Worm (Caenorhabditis elegans) whole organism, L1 larva: ENCODE results near the gene T14G11.1.

Experiments
- Y116A8C.19 ChIP-seq: sonication (generic microtip); optimal IDR thresholded peaks from 2 replicates; lab custom pipeline; 2016; ENCODE audit warnings: missing compliant biosample characterization, missing genetic modification characterization, borderline replicate concordance
- aha-1 ChIP-seq: fragments of 150-350 bp; optimal IDR thresholded peaks from 2 replicates; lab custom pipeline; 2014; ENCODE audit warnings: missing biosample characterization, missing genetic modification characterization
- blmp-1 ChIP-seq: fragments of 150-350 bp; optimal IDR thresholded peaks from 2 replicates; lab custom pipeline; 2014; ENCODE audit warnings: missing biosample characterization, missing genetic modification characterization
- ceh-8 ChIP-seq: fragments of 200-800 bp; sonication (Bioruptor generic); optimal IDR thresholded peaks from 2 replicates; lab custom pipeline; 2018; ENCODE audit warnings: mild to moderate bottlenecking, missing genetic modification characterization, moderate library complexity, missing compliant biosample characterization
- dpl-1 ChIP-seq, 3 experiments: fragments of 150-350 bp in 2 of 3; sonication (generic microtip) in 1 of 3; optimal IDR thresholded peaks; 2 replicates each; lab custom pipeline; 2014 to 2017; ENCODE audit warnings: missing biosample characterization in 3 of 3, missing genetic modification characterization in 3 of 3, missing genetic modification reagents in 3 of 3
- dsc-1 ChIP-seq: sonication (generic microtip); optimal IDR thresholded peaks from 2 replicates; lab custom pipeline; 2016; ENCODE audit warnings: mild to moderate bottlenecking, missing genetic modification characterization, missing compliant biosample characterization
- efl-1 ChIP-seq, 4 experiments: fragments of 150-350 bp; optimal IDR thresholded peaks in 3 of 4; peaks in 1 of 4; 1 replicate in 1 of 4; 2 replicates in 3 of 4; lab custom pipeline; 2014; ENCODE audit warnings: missing biosample characterization in 2 of 4, missing genetic modification characterization in 2 of 4, missing genetic modification reagents in 2 of 4
- egl-27 ChIP-seq, 2 experiments: fragments of 150-350 bp in 1 of 2; sonication (generic microtip); optimal IDR thresholded peaks; 3 replicates each; lab custom pipeline; 2017 to 2018; ENCODE audit warnings: missing biosample characterization in 2 of 2, missing genetic modification characterization in 2 of 2, missing genetic modification reagents in 2 of 2
- elt-2 ChIP-seq: sonication (generic microtip); optimal IDR thresholded peaks from 2 replicates; lab custom pipeline; 2016; ENCODE audit warnings: missing genetic modification characterization, mild to moderate bottlenecking, inconsistent platforms, missing compliant biosample characterization, missing genetic modification reagents
- elt-3 ChIP-seq, 6 experiments: fragments of 150-350 bp in 1 of 6; sonication (generic microtip); optimal IDR thresholded peaks; 2 replicates each; lab custom pipeline; 2017 to 2018; ENCODE audit warnings: missing biosample characterization in 6 of 6, missing genetic modification characterization in 6 of 6, inconsistent platforms in 1 of 6
- ets-5 ChIP-seq: fragments of 200-800 bp; sonication (Bioruptor generic); IDR thresholded peaks from 2 replicates; pipeline ENCODE4 v1.3.6; 2022; ENCODE audit warnings: missing genetic modification characterization, missing compliant biosample characterization
- fkh-10 ChIP-seq: sonication (generic microtip); optimal IDR thresholded peaks from 2 replicates; lab custom pipeline; 2017; ENCODE audit warnings: missing biosample characterization, missing genetic modification reagents, missing genetic modification characterization
- hlh-4 ChIP-seq: sonication (generic microtip); optimal IDR thresholded peaks from 2 replicates; lab custom pipeline; 2016; ENCODE audit warnings: mild to moderate bottlenecking, missing genetic modification characterization, missing compliant biosample characterization
- hpl-2 ChIP-seq: fragments of 150-350 bp; optimal IDR thresholded peaks from 2 replicates; lab custom pipeline; 2014; ENCODE audit warnings: missing biosample characterization, missing genetic modification reagents, missing genetic modification characterization
- isw-1 ChIP-seq: fragments of 200-800 bp; sonication (Bioruptor generic); IDR thresholded peaks from 2 replicates; pipeline ENCODE4 v1.3.6; 2022; ENCODE audit warnings: missing genetic modification characterization, missing compliant biosample characterization
- lin-13 ChIP-seq: fragments of 150-350 bp; optimal IDR thresholded peaks from 2 replicates; lab custom pipeline; 2014; ENCODE audit warnings: missing biosample characterization, missing genetic modification reagents, missing genetic modification characterization
- lin-14 ChIP-seq: fragments of 200-800 bp; sonication (Bioruptor generic); optimal IDR thresholded peaks from 2 replicates; lab custom pipeline; 2018; ENCODE audit warnings: mild to moderate bottlenecking, missing genetic modification characterization, moderate library complexity, missing compliant biosample characterization
- lin-39 ChIP-seq: fragments of 150-350 bp; optimal IDR thresholded peaks from 2 replicates; lab custom pipeline; 2014; ENCODE audit warnings: missing biosample characterization, missing genetic modification reagents, missing genetic modification characterization
- mab-9 ChIP-seq: fragments of 200-800 bp; sonication (Bioruptor generic); IDR thresholded peaks from 2 replicates; pipeline ENCODE4 v1.3.6; 2022; ENCODE audit warnings: missing genetic modification reagents, missing genetic modification characterization, missing compliant biosample characterization
- mdl-1 ChIP-seq, 2 experiments: fragments of 150-350 bp; optimal IDR thresholded peaks; 2 replicates each; lab custom pipeline; 2014 to 2017; ENCODE audit warnings: missing biosample characterization in 2 of 2, missing genetic modification characterization in 2 of 2, inconsistent platforms in 1 of 2
- mep-1 ChIP-seq: fragments of 150-350 bp; optimal IDR thresholded peaks from 2 replicates; lab custom pipeline; 2014; ENCODE audit warnings: missing biosample characterization, missing genetic modification characterization
- nhr-11 ChIP-seq: fragments of 150-350 bp; optimal IDR thresholded peaks from 2 replicates; lab custom pipeline; 2014; ENCODE audit warnings: missing biosample characterization, missing genetic modification characterization
- nhr-12 ChIP-seq: sonication (generic microtip); optimal IDR thresholded peaks from 2 replicates; lab custom pipeline; 2017; ENCODE audit warnings: missing biosample characterization, missing genetic modification characterization
- nhr-20 ChIP-seq: sonication (generic microtip); optimal IDR thresholded peaks from 2 replicates; lab custom pipeline; 2016; ENCODE audit warnings: mild to moderate bottlenecking, missing genetic modification characterization, missing compliant biosample characterization
- nhr-47 ChIP-seq: sonication (generic microtip); optimal IDR thresholded peaks from 2 replicates; lab custom pipeline; 2016; ENCODE audit warnings: mild to moderate bottlenecking, missing genetic modification characterization, moderate library complexity, missing compliant biosample characterization
- nhr-76 ChIP-seq: sonication (generic microtip); optimal IDR thresholded peaks from 2 replicates; lab custom pipeline; 2017; ENCODE audit warnings: missing biosample characterization, missing genetic modification characterization
- pag-3 ChIP-seq: sonication (generic microtip); optimal IDR thresholded peaks from 2 replicates; lab custom pipeline; 2017; ENCODE audit warnings: missing genetic modification characterization, mild to moderate bottlenecking, missing compliant biosample characterization, antibody characterized with exemption, borderline replicate concordance; ENCODE audit not compliant: insufficient read depth
- pqm-1 ChIP-seq: sonication (generic microtip); optimal IDR thresholded peaks from 3 replicates; lab custom pipeline; 2017; ENCODE audit warnings: missing biosample characterization, missing genetic modification characterization
- rnt-1 ChIP-seq: sonication (generic microtip); optimal IDR thresholded peaks from 2 replicates; lab custom pipeline; 2016; ENCODE audit warnings: mild to moderate bottlenecking, missing genetic modification characterization, moderate library complexity, missing compliant biosample characterization
- skn-1 ChIP-seq: fragments of 150-350 bp; optimal IDR thresholded peaks from 2 replicates; lab custom pipeline; 2014; ENCODE audit warnings: missing biosample characterization, missing genetic modification characterization
- sox-4 ChIP-seq: sonication (generic microtip); optimal IDR thresholded peaks from 2 replicates; lab custom pipeline; 2016; ENCODE audit warnings: missing genetic modification characterization, missing compliant biosample characterization
- sptf-1 ChIP-seq: fragments of 150-350 bp; optimal IDR thresholded peaks from 2 replicates; lab custom pipeline; 2014; ENCODE audit warnings: missing biosample characterization, missing genetic modification characterization
- sup-37 ChIP-seq: fragments of 200-800 bp; sonication (Bioruptor generic); optimal IDR thresholded peaks from 2 replicates; lab custom pipeline; 2018; ENCODE audit warnings: mild to moderate bottlenecking, missing genetic modification characterization, missing compliant biosample characterization
- swsn-7 ChIP-seq: sonication (generic microtip); optimal IDR thresholded peaks from 2 replicates; lab custom pipeline; 2016; ENCODE audit warnings: missing genetic modification characterization, missing compliant biosample characterization
- unc-98 ChIP-seq: fragments of 200-800 bp; sonication (Bioruptor generic); IDR thresholded peaks from 2 replicates; pipeline ENCODE4 v1.3.6; 2022; ENCODE audit warnings: missing genetic modification characterization, missing compliant biosample characterization
- zip-4 ChIP-seq: fragments of 200-800 bp; sonication (Bioruptor generic); optimal IDR thresholded peaks from 2 replicates; lab custom pipeline; 2018; ENCODE audit warnings: mild to moderate bottlenecking, missing genetic modification characterization, moderate library complexity, missing compliant biosample characterization

Gene T14G11.1

DNA sequence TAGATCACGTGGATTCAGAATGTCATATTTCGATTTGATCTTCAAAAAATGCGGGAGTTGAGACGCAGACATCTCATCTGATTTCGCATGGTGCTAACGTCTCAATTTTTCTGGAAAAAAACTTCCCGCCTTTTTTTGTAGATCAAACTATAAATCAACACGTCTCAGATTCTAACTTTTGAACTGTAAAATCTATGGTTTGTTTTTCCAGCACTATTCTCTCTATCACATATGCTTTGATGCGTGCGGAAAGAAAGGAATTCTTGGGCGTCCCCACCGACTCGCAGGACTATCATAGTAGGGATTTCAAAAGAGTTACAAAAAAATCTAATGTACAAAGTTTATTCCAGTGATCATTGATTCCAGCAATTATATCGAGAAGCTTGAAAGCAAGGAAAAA, 8.9 kb downstream of the T14G11.1 start:
- TF ChIP-seq pqm-1 (tag; lab: Kevin White, UChicago) (no peak), egl-27 (tag; optimal IDR thresholded peaks at IDR 0.05; lab: Kevin White, UChicago) (no peak), ets-5 (GFP tag; lab: Robert Waterston, UW) (no peak), mdl-1 (tag; optimal IDR thresholded peaks at IDR 0.05; lab: Kevin White, UChicago) (no peak), sptf-1 (tag; lab: Kevin White, UChicago) (no peak), lin-39 (tag; lab: Kevin White, UChicago) (no peak), fkh-10 (GFP tag; lab: Kevin White, UChicago) (no peak), nhr-47 (no peak)

DNA sequence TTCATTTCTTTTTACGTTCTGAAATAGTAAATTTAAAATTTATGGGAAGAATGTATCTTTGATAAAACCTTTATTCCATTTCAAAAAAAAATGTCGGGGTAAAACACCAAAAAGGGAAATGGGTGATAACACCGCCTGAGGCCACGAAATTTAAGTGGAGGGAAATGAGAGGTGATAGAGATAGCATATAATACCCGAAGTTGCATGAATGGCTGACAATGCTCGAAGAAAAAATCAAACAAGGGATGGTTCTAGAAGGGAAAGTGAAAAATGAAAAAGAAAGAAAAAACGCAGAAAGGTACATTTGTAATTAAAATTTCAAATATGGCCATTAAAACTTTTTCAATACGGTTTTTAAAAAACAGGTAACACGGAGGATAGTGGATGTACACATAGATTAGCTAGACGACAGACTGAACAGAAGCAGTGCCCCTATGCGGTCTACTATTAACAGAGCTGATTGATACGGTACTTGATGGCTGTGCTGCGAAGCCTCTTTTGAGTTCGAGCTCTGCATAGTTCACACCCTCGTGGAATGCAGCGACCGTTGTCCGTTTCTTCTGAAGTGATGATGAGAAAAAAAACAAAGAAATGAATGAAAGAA, 9.5 kb downstream of the T14G11.1 start:
- TF ChIP-seq hlh-4 (tag; lab: Kevin White, UChicago): no peak
- TF ChIP-seq unc-98: no peak
- TF ChIP-seq ceh-8: no peak
- TF ChIP-seq isw-1 (GFP tag; lab: Robert Waterston, UW): no peak
- TF ChIP-seq pag-3: no peak
- TF ChIP-seq skn-1: peak; percentile 41
- TF ChIP-seq elt-2 (tag; lab: Kevin White, UChicago): peak; percentile 50
- TF ChIP-seq hpl-2 (GFP tag; lab: Kevin White, UChicago): no peak
- no peak for TF ChIP-seq nhr-11 (tag; lab: Kevin White, UChicago)

DNA sequence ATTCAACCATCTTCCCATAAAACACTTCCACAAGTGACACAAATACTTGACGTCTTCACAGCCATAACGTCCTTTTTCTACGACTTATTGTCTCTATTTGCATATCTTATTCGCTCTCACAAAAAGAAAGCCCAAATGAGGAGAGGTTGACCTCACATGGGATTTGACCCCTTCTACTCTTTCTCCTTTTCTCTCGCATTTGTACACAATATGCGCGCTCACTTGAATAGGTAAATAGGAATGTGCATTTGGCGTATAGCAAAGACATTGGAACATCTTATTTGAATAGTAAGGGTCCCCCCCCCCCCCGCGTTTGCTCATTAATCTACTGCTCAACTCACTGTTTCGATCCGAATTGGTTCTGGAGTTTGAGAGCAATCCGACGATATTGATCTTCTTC, 11.9 kb downstream of the T14G11.1 start:
- TF ChIP-seq lin-14 (GFP tag; lab: Kevin White, UChicago) (peak; percentile 15), blmp-1 (tag; lab: Kevin White, UChicago) (peak; percentile 7), lin-13 (GFP tag; lab: Kevin White, UChicago) (no peak)

DNA sequence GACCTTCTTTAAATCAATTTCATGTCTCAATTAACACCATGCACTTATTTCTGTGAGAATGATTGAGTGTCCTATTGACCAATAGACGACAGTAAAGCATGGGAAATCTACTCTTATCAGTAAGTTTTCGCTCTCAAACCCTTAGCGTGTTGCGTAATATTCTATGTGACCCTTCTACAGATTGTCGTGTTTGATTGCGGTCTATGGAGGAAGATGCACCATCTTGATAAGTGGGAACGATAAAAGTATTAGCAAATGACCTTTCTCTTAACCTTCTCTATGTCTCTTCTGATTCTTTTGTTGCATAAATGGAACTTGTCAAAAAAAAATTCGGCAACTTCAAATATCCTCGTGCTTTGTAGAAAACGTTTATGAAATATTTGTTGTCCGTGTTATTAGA, 15.1 kb downstream of the T14G11.1 start:
- no peak for TF ChIP-seq Y116A8C.19
- no peak for TF ChIP-seq fkh-10 (GFP tag; lab: Kevin White, UChicago)
- TF ChIP-seq hpl-2 (GFP tag; lab: Kevin White, UChicago): no peak
- TF ChIP-seq nhr-12 (tag; lab: Kevin White, UChicago): no peak
- TF ChIP-seq mep-1: peak; percentile 2
- TF ChIP-seq dpl-1 (GFP tag; optimal IDR thresholded peaks at IDR 0.05; lab: Kevin White, UChicago): no peak
- no peak for TF ChIP-seq swsn-7 (tag; lab: Kevin White, UChicago)
- no peak for TF ChIP-seq nhr-20
- no peak for TF ChIP-seq mab-9
- TF ChIP-seq rnt-1: peak; percentile 14
- no peak for TF ChIP-seq elt-3 (tag; optimal IDR thresholded peaks at IDR 0.05; lab: Kevin White, UChicago)
- peak; percentile 24 for TF ChIP-seq blmp-1 (tag; lab: Kevin White, UChicago)
- TF ChIP-seq sox-4 (tag; lab: Kevin White, UChicago): no peak
- TF ChIP-seq sup-37 (GFP tag; lab: Kevin White, UChicago): no peak
- no peak for TF ChIP-seq egl-27 (tag; optimal IDR thresholded peaks at IDR 0.05; lab: Kevin White, UChicago)
- peak; percentile 22 for TF ChIP-seq elt-2 (tag; lab: Kevin White, UChicago)
- no peak for TF ChIP-seq mdl-1 (tag; optimal IDR thresholded peaks at IDR 0.05; lab: Kevin White, UChicago)
- TF ChIP-seq nhr-76 (tag; lab: Kevin White, UChicago): no peak
- no peak for TF ChIP-seq aha-1
- TF ChIP-seq, all 84 proteins: peak for 4

DNA sequence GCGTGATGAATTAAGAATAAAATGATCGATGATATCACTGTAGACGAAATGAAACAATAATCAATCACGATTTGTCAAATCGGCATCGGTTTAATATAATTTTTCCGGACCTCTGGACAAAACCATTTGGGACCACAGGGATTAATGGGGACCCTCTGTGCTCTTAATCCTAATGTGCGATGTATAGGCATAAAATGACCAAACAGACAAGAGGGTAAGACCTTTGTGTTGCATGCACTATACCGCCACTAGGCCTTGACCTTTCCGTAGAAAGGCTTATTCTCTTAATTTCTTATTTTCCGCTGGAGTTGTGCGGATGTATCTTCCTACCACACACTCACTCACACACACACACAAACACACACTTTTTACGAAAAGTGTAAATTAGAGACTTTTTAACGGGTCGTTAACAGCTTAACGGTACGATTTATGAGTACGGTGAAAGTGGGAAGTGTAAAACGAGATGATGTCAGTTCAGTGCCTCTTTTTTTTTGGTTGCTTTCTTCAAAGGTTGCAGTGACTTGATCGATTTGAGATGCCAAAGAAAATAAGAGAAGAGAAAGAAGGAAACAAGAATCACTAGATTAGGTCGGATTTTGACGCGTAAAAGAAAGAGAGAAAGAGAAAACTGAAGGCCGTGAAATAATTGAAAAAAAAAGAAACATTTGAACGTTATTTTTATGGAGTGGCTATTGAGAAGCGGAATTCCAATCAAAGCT, 16.1 kb downstream of the T14G11.1 start:
- peak; percentile 16 for TF ChIP-seq mep-1
- TF ChIP-seq zip-4 (GFP tag; lab: Kevin White, UChicago): no peak
- TF ChIP-seq efl-1 (optimal IDR thresholded peaks at IDR 0.05; lab: Kevin White, UChicago): no peak
- peak in 1 of 2 experiments; percentile 84 for TF ChIP-seq efl-1 (GFP tag; optimal IDR thresholded peaks at IDR 0.05 in 1 of 2; lab: Kevin White, UChicago)
- TF ChIP-seq lin-14 (GFP tag; lab: Kevin White, UChicago): peak; percentile 16
- peak; percentile 83 for TF ChIP-seq blmp-1 (tag; lab: Kevin White, UChicago)
- no peak for TF ChIP-seq dsc-1 (tag; lab: Kevin White, UChicago)
- TF ChIP-seq, all 84 proteins: peak for 4
